Worm (Caenorhabditis elegans): ENCODE results near the gene F02C12.1.
"Not testable (repeated sequence)": the region's sequence is repeated elsewhere in the genome, so short reads cannot be mapped to it uniquely, and the experiment has no call there.

DNA sequence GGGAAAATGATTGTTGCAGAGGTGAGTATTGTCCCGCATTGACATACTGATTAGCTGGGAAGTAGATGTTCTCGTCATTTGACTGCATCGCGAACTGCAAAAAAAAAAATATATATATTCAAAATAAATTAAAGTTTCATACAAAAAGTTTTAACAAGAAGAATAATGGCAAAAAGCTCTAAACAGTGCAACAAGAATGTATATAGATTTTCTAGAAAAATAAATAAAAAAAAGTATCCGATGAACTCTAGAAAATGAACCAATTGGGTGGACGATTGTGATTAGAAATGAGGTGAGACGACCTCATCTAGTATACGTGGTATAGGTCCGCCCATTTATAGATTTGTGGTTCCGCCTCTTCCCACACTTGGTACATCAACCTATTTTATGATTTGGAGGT is 26.9 kb downstream of the F02C12.1 start, which contains the start of gene fkh-4:
- TF ChIP-seq nhr-28 (tag; optimal IDR thresholded peaks at IDR 0.05); ham-2 (GFP tag; optimal IDR thresholded peaks at IDR 0.05); ztf-11 (tag; optimal IDR thresholded peaks at IDR 0.05); ces-1 (GFP tag; optimal IDR thresholded peaks at IDR 0.05); unc-62 (GFP tag; optimal IDR thresholded peaks at IDR 0.05); nhr-76 (tag; optimal IDR thresholded peaks at IDR 0.05); lin-32 (GFP tag; optimal IDR thresholded peaks at IDR 0.05); nhr-12 (tag; optimal IDR thresholded peaks at IDR 0.05): not testable (repeated sequence)
